Fruit fly (Drosophila melanogaster) whole organism, embryonic: Measurements from ENCODE around the gene CG13390.
A peak's percentile ranks its signal among the peaks of the same experiment; 100 is the strongest.

Experiments
- BEAF-32 ChIP-seq: fragments of 200-800 bp; sonication (Bioruptor generic); optimal IDR thresholded peaks from 3 replicates; lab custom pipeline; 2017; ENCODE audit warnings: missing biosample characterization, missing genetic modification characterization, mild to moderate bottlenecking, moderate library complexity, missing genetic modification reagents
- Bgb ChIP-seq: fragments of 200-800 bp; sonication (Bioruptor generic); IDR thresholded peaks from 2 replicates; pipeline ENCODE4 v1.3.6; 2022; ENCODE audit warnings: missing biosample characterization, missing genetic modification characterization; ENCODE audit not compliant: partially characterized antibody
- CG10321 ChIP-seq: fragments of 200-800 bp; sonication (Bioruptor generic); IDR thresholded peaks from 2 replicates; pipeline ENCODE4 v1.3.6; 2022; ENCODE audit warnings: missing biosample characterization, missing genetic modification characterization
- CG11085 ChIP-seq: fragments of 200-800 bp; sonication (Bioruptor generic); IDR thresholded peaks from 2 replicates; pipeline ENCODE4 v1.3.6; 2022; ENCODE audit warnings: missing biosample characterization, missing genetic modification characterization
- CG11456 ChIP-seq: fragments of 200-800 bp; sonication (Bioruptor generic); IDR thresholded peaks from 3 replicates; pipeline ENCODE4 v1.3.6; 2022; ENCODE audit warnings: missing biosample characterization, missing genetic modification characterization
- CG11723 ChIP-seq: fragments of 200-800 bp; sonication (Bioruptor generic); optimal IDR thresholded peaks from 2 replicates; lab custom pipeline; 2017; ENCODE audit warnings: missing biosample characterization, mild to moderate bottlenecking, missing genetic modification characterization
- CG12942 ChIP-seq: fragments of 200-800 bp; sonication (Bioruptor generic); optimal IDR thresholded peaks from 3 replicates; lab custom pipeline; 2016; ENCODE audit warnings: missing biosample characterization, missing genetic modification characterization
- CG14050 ChIP-seq: fragments of 200-800 bp; sonication (Bioruptor generic); IDR thresholded peaks from 3 replicates; pipeline ENCODE4 v1.3.6; 2022; ENCODE audit warnings: missing biosample characterization, missing genetic modification characterization
- CG14965 ChIP-seq: fragments of 200-800 bp; sonication (Bioruptor generic); optimal IDR thresholded peaks from 2 replicates; lab custom pipeline; 2016; ENCODE audit warnings: missing biosample characterization, missing genetic modification characterization, borderline replicate concordance
- CG15514 ChIP-seq: fragments of 200-800 bp; sonication (Bioruptor generic); optimal IDR thresholded peaks from 3 replicates; lab custom pipeline; 2017; ENCODE audit warnings: missing biosample characterization, missing genetic modification characterization, mild to moderate bottlenecking, moderate library complexity, missing genetic modification reagents
- CG1602 ChIP-seq: fragments of 200-800 bp; sonication (Bioruptor generic); optimal IDR thresholded peaks from 3 replicates; lab custom pipeline; 2016; ENCODE audit warnings: missing biosample characterization, missing genetic modification characterization
- CG1832 ChIP-seq: fragments of 200-800 bp; sonication (Bioruptor generic); optimal IDR thresholded peaks from 2 replicates; lab custom pipeline; 2017; ENCODE audit warnings: missing biosample characterization, mild to moderate bottlenecking, missing genetic modification characterization, inconsistent platforms
- CG6854 ChIP-seq: fragments of 200-800 bp; sonication (Bioruptor generic); optimal IDR thresholded peaks from 3 replicates; lab custom pipeline; 2017; ENCODE audit warnings: missing biosample characterization, mild to moderate bottlenecking, missing genetic modification characterization
- CG8765 ChIP-seq: fragments of 200-800 bp; sonication (Bioruptor generic); IDR thresholded peaks from 2 replicates; pipeline ENCODE4 v1.3.6; 2022; ENCODE audit warnings: missing biosample characterization, missing genetic modification characterization
- D ChIP-seq, 2 experiments: fragments of 200-800 bp in 1 of 2; fragments of >200 bp in 1 of 2; sonication (Bioruptor generic) in 1 of 2; optimal IDR thresholded peaks; 2 replicates in 1 of 2; 3 replicates in 1 of 2; lab custom pipeline; 2017; ENCODE audit warnings: mild to moderate bottlenecking in 1 of 2, missing biosample characterization in 1 of 2, missing genetic modification characterization in 1 of 2, missing genetic modification reagents in 1 of 2
- Dfd ChIP-seq, 2 experiments: fragments of >200 bp; optimal IDR thresholded peaks; 2 replicates each; lab custom pipeline; 2017; ENCODE audit warnings: missing biosample characterization in 2 of 2, missing genetic modification characterization in 2 of 2
- Dref ChIP-seq: fragments of 200-800 bp; sonication (Bioruptor generic); IDR thresholded peaks from 2 replicates; pipeline ENCODE4 v1.3.6; 2022; ENCODE audit warnings: missing biosample characterization, missing genetic modification characterization
- H15 ChIP-seq: fragments of 200-800 bp; sonication (Bioruptor generic); IDR thresholded peaks from 3 replicates; pipeline ENCODE4 v1.3.6; 2022; ENCODE audit warnings: missing biosample characterization, missing genetic modification characterization
- Hr39 ChIP-seq: fragments of >200 bp; optimal IDR thresholded peaks from 2 replicates; lab custom pipeline; 2017
- NfI ChIP-seq: fragments of 200-800 bp; sonication (Bioruptor generic); optimal IDR thresholded peaks from 3 replicates; lab custom pipeline; 2018; ENCODE audit warnings: missing biosample characterization, mild to moderate bottlenecking, missing genetic modification characterization, moderate library complexity
- Opbp ChIP-seq: fragments of 200-800 bp; sonication (Bioruptor generic); IDR thresholded peaks from 3 replicates; pipeline ENCODE4 v1.3.6; 2022; ENCODE audit warnings: missing biosample characterization, missing genetic modification characterization; ENCODE audit not compliant: partially characterized antibody
- Ptx1 ChIP-seq: fragments of 200-800 bp; sonication (Bioruptor generic); IDR thresholded peaks from 2 replicates; pipeline ENCODE4 v1.3.6; 2022; ENCODE audit warnings: missing biosample characterization, missing genetic modification characterization
- YL-1 ChIP-seq: fragments of 200-800 bp; sonication (Bioruptor generic); optimal IDR thresholded peaks from 3 replicates; lab custom pipeline; 2017; ENCODE audit warnings: missing biosample characterization, mild to moderate bottlenecking, missing genetic modification characterization
- bcd ChIP-seq: fragments of 200-800 bp; sonication (Bioruptor generic); optimal IDR thresholded peaks from 2 replicates; lab custom pipeline; 2017; ENCODE audit warnings: missing biosample characterization, mild to moderate bottlenecking, missing genetic modification characterization
- cad ChIP-seq: fragments of >200 bp; optimal IDR thresholded peaks from 2 replicates; lab custom pipeline; 2017; ENCODE audit warnings: missing biosample characterization, missing genetic modification characterization
- cato ChIP-seq: fragments of 200-800 bp; sonication (Bioruptor generic); optimal IDR thresholded peaks from 2 replicates; lab custom pipeline; 2016; ENCODE audit warnings: missing biosample characterization, missing genetic modification characterization, borderline replicate concordance
- corto ChIP-seq: fragments of 200-800 bp; sonication (Bioruptor generic); optimal IDR thresholded peaks from 2 replicates; lab custom pipeline; 2016; ENCODE audit warnings: missing biosample characterization, mild to moderate bottlenecking, missing genetic modification characterization, moderate library complexity
- cwo ChIP-seq: fragments of 200-800 bp; sonication (Bioruptor generic); optimal IDR thresholded peaks from 3 replicates; lab custom pipeline; 2017; ENCODE audit warnings: missing biosample characterization, missing genetic modification characterization, mild to moderate bottlenecking, moderate library complexity, missing genetic modification reagents
- da ChIP-seq: fragments of 200-800 bp; sonication (Bioruptor generic); optimal IDR thresholded peaks from 2 replicates; lab custom pipeline; 2016; ENCODE audit warnings: missing biosample characterization, missing genetic modification characterization
- dmrt11E ChIP-seq: fragments of 200-800 bp; sonication (Bioruptor generic); optimal IDR thresholded peaks from 3 replicates; lab custom pipeline; 2018; ENCODE audit warnings: missing biosample characterization, mild to moderate bottlenecking, missing genetic modification characterization, moderate library complexity
- exex ChIP-seq: fragments of 200-800 bp; sonication (Bioruptor generic); optimal IDR thresholded peaks from 4 replicates; lab custom pipeline; 2018; ENCODE audit warnings: missing biosample characterization, mild to moderate bottlenecking, missing genetic modification characterization, moderate library complexity
- gem ChIP-seq: fragments of 200-800 bp; sonication (Bioruptor generic); optimal IDR thresholded peaks from 2 replicates; lab custom pipeline; 2019; ENCODE audit warnings: missing biosample characterization, mild to moderate bottlenecking, missing genetic modification characterization, moderate library complexity
- grn ChIP-seq: fragments of 200-800 bp; sonication (Bioruptor generic); optimal IDR thresholded peaks from 3 replicates; lab custom pipeline; 2017; ENCODE audit warnings: missing biosample characterization, missing genetic modification characterization
- gt ChIP-seq: fragments of 200-800 bp; sonication (Bioruptor generic); IDR thresholded peaks from 2 replicates; pipeline ENCODE4 v1.3.6; 2022; ENCODE audit warnings: missing biosample characterization, missing genetic modification characterization
- ken ChIP-seq: fragments of 200-800 bp; sonication (Bioruptor generic); IDR thresholded peaks from 3 replicates; pipeline ENCODE4 v1.3.6; 2022; ENCODE audit warnings: missing biosample characterization, missing genetic modification characterization
- klu ChIP-seq: fragments of 200-800 bp; sonication (Bioruptor generic); IDR thresholded peaks from 2 replicates; pipeline ENCODE4 v1.3.6; 2022; ENCODE audit warnings: missing biosample characterization, missing genetic modification characterization
- nerfin-1 ChIP-seq: fragments of 200-800 bp; sonication (Bioruptor generic); optimal IDR thresholded peaks from 3 replicates; lab custom pipeline; 2019; ENCODE audit warnings: missing biosample characterization, mild to moderate bottlenecking, missing genetic modification characterization, moderate library complexity
- pfk ChIP-seq: fragments of 200-800 bp; sonication (Bioruptor generic); optimal IDR thresholded peaks from 2 replicates; lab custom pipeline; 2018; ENCODE audit warnings: missing biosample characterization, mild to moderate bottlenecking, missing genetic modification characterization, moderate library complexity
- phol ChIP-seq: fragments of 200-800 bp; sonication (Bioruptor generic); optimal IDR thresholded peaks from 3 replicates; lab custom pipeline; 2018; ENCODE audit warnings: missing biosample characterization, mild to moderate bottlenecking, missing genetic modification characterization, moderate library complexity
- pzg ChIP-seq: fragments of 200-800 bp; sonication (Bioruptor generic); optimal IDR thresholded peaks from 3 replicates; lab custom pipeline; 2018; ENCODE audit warnings: missing biosample characterization, mild to moderate bottlenecking, missing genetic modification characterization, moderate library complexity
- sens ChIP-seq: fragments of 200-800 bp; sonication (Bioruptor generic); peaks from one replicate; lab custom pipeline; 2016; ENCODE audit warnings: missing biosample characterization, missing genetic modification characterization
- sens-2 ChIP-seq: fragments of 200-800 bp; sonication (Bioruptor generic); IDR thresholded peaks from 2 replicates; pipeline ENCODE4 v1.3.6; 2022; ENCODE audit warnings: missing biosample characterization, missing genetic modification characterization
- sim ChIP-seq: fragments of 200-800 bp; sonication (Bioruptor generic); IDR thresholded peaks from 2 replicates; pipeline ENCODE4 v1.3.6; 2022; ENCODE audit warnings: missing biosample characterization, missing genetic modification characterization
- sna ChIP-seq: fragments of 200-800 bp; sonication (Bioruptor generic); IDR thresholded peaks from 2 replicates; pipeline ENCODE4 v1.3.6; 2022; ENCODE audit warnings: missing biosample characterization, missing genetic modification characterization; ENCODE audit not compliant: partially characterized antibody
- tio ChIP-seq: fragments of 200-800 bp; sonication (Bioruptor generic); optimal IDR thresholded peaks from 2 replicates; lab custom pipeline; 2017; ENCODE audit warnings: missing biosample characterization, missing genetic modification characterization, inconsistent platforms
- wdn ChIP-seq: fragments of 200-800 bp; sonication (Bioruptor generic); IDR thresholded peaks from 2 replicates; pipeline ENCODE4 v1.3.6; 2022; ENCODE audit warnings: missing biosample characterization, missing genetic modification characterization
- wor ChIP-seq: fragments of 200-800 bp; sonication (Bioruptor generic); IDR thresholded peaks from 2 replicates; pipeline ENCODE4 v1.3.6; 2022; ENCODE audit warnings: missing biosample characterization, missing genetic modification characterization
- z ChIP-seq: fragments of 200-800 bp; sonication (Bioruptor generic); IDR thresholded peaks from 3 replicates; pipeline ENCODE4 v1.3.6; 2022; ENCODE audit warnings: missing biosample characterization, missing genetic modification characterization

CG13390 gene

DNA sequence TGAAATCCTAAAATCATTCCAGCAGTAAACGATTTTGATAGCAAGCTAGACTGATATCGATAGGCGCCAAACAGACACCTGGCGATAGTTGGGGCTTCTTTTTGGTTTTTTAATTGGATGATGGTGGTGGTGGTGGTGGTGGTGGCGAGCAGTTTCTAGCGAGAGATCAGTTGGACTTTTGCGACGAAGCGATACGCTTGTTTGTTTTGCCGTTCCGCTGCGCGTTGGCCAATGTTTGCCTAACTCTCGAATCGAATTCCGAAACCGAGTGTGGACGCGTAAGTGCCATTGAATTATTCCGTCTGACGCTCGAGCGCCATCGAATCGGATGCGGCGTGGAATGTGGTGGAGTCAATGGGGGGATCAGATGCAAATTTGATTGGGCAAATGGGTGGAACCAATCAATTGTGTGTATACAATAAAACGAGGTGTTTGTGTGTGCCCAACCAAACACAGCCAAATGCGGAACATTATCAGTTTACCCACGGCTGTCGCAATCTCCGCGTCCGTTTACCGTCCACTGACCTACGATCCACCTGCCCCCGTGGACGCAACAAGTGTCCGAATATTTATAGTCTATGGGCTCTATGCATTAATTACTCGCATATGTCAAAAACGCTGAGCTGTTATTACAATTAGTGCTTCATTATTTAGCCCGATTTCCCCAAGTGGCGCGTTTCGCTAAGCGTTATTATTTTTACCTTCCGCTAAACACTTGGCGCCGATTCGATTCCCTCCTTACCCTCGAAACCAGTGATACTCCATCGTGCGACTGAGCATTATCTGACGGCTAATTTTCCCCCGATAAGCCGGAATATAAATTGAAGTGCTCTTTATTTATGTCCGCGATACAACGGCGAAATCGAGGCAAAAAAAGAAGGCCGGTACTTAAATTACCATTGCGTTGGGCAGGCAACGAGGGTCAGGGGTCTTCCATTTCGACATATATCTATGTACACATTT lies 6.0 kb downstream of the CG13390 start, which contains the start of gene CG17292 (continued):
- peak; percentile 82 for TF ChIP-seq BEAF-32 (GFP tag; lab: Kevin White, UChicago)
- TF ChIP-seq CG14050 (GFP tag; lab: Robert Waterston, UW) = no peak
- peak; percentile 6 for TF ChIP-seq pfk
- TF ChIP-seq tio (GFP tag; lab: Kevin White, UChicago) = no peak
- no peak for TF ChIP-seq wor (GFP tag; lab: Robert Waterston, UW)
- peak; percentile 94 for TF ChIP-seq Bgb (GFP tag; lab: Robert Waterston, UW)
- TF ChIP-seq exex = peak; percentile 94
- no peak for TF ChIP-seq CG8765 (GFP tag; lab: Robert Waterston, UW)
- peak; percentile 52 for TF ChIP-seq cwo (GFP tag; lab: Kevin White, UChicago)
- TF ChIP-seq YL-1 = peak; percentile 43
- no peak for TF ChIP-seq CG6854 (GFP tag; lab: Kevin White, UChicago)
- TF ChIP-seq cad (GFP tag; lab: Kevin White, UChicago) = no peak
- TF ChIP-seq z (GFP tag; lab: Robert Waterston, UW) = peak; percentile 15; the same call in 1 of the 3 replicates
- TF ChIP-seq ken (GFP tag; lab: Robert Waterston, UW) = peak; percentile 62; the same call in 2 of the 3 replicates
- TF ChIP-seq CG11085 (GFP tag; lab: Robert Waterston, UW) = peak; percentile 32; the same call in 1 of the 2 replicates
- peak; percentile 16 for TF ChIP-seq CG11723 (GFP tag; lab: Kevin White, UChicago)
- no peak for TF ChIP-seq sim (GFP tag; lab: Robert Waterston, UW)
- TF ChIP-seq dmrt11E = no peak
- peak; percentile 95 for TF ChIP-seq Opbp (GFP tag; lab: Robert Waterston, UW)
- TF ChIP-seq wdn (GFP tag; lab: Robert Waterston, UW) = peak; percentile 27; the same call in 1 of the 2 replicates
- TF ChIP-seq gt (GFP tag; lab: Robert Waterston, UW) = no peak
- TF ChIP-seq Dfd (GFP tag; optimal IDR thresholded peaks at IDR 0.05; lab: Kevin White, UChicago) = no peak
- TF ChIP-seq nerfin-1 (tag; lab: Kevin White, UChicago) = no peak
- no peak for TF ChIP-seq CG1832 (GFP tag; lab: Kevin White, UChicago)
- TF ChIP-seq grn (GFP tag; lab: Kevin White, UChicago) = peak; percentile 17
- no peak for TF ChIP-seq da
- peak; percentile 27 for TF ChIP-seq NfI (GFP tag; lab: Kevin White, UChicago)
- peak; percentile 61 for TF ChIP-seq bcd
- peak; percentile 26 for TF ChIP-seq CG12942 (GFP tag; lab: Kevin White, UChicago)
- TF ChIP-seq Hr39 (lab: Kevin White, UChicago) = no peak
- TF ChIP-seq sna = peak; percentile 89
- TF ChIP-seq pzg (GFP tag; lab: Kevin White, UChicago) = peak; percentile 67
- peak; percentile 88 for TF ChIP-seq Dref (GFP tag; lab: Robert Waterston, UW)
- TF ChIP-seq sens (GFP tag; lab: Kevin White, UChicago) = peak; percentile 32
- TF ChIP-seq phol (tag; lab: Kevin White, UChicago) = peak; percentile 27
- peak; percentile 95 for TF ChIP-seq CG15514 (GFP tag; lab: Kevin White, UChicago)
- no peak for TF ChIP-seq sens-2 (GFP tag; lab: Robert Waterston, UW)
- no peak for TF ChIP-seq klu
- TF ChIP-seq gem (tag; lab: Kevin White, UChicago) = peak; percentile 41
- TF ChIP-seq corto (GFP tag; lab: Kevin White, UChicago) = no peak
- TF ChIP-seq H15 (GFP tag; lab: Robert Waterston, UW) = peak; percentile 35; the same call in 1 of the 3 replicates
- no peak for TF ChIP-seq cato (GFP tag; lab: Kevin White, UChicago)
- TF ChIP-seq CG11456 = peak; percentile 75; the same call in 2 of the 3 replicates
- TF ChIP-seq CG10321 (GFP tag; lab: Robert Waterston, UW) = 0 out of 2 replicates have a peak, but pooled peaks have one; percentile 60
- no peak for TF ChIP-seq Ptx1
- TF ChIP-seq D (optimal IDR thresholded peaks at IDR 0.05; lab: Kevin White, UChicago) = no peak
- no peak for TF ChIP-seq D (GFP tag; optimal IDR thresholded peaks at IDR 0.05; lab: Kevin White, UChicago)
- no peak for TF ChIP-seq CG1602
- no peak for TF ChIP-seq CG14965
